Fruit fly (Drosophila melanogaster) whole organism, embryonic: ENCODE data around the gene Prx4.
A peak's percentile ranks its signal among the peaks of the same experiment; 100 is the strongest.

Experiments
- Aef1 ChIP-seq: fragments of 200-800 bp; sonication (Bioruptor generic); IDR thresholded peaks from 3 replicates; pipeline ENCODE4 v1.3.6; 2022; ENCODE audit warnings: missing biosample characterization, missing genetic modification characterization
- B-H1 ChIP-seq: fragments of 200-800 bp; sonication (Bioruptor generic); IDR thresholded peaks from 3 replicates; pipeline ENCODE4 v1.3.6; 2022; ENCODE audit warnings: missing biosample characterization, missing genetic modification characterization
- BtbVII ChIP-seq: fragments of 200-800 bp; sonication (Bioruptor generic); optimal IDR thresholded peaks from 3 replicates; lab custom pipeline; 2017; ENCODE audit warnings: missing biosample characterization, mild to moderate bottlenecking, missing genetic modification characterization
- CG10565 ChIP-seq: fragments of 200-800 bp; sonication (Bioruptor generic); optimal IDR thresholded peaks from 3 replicates; lab custom pipeline; 2016; ENCODE audit warnings: missing biosample characterization, mild to moderate bottlenecking, missing genetic modification characterization
- CG11398 ChIP-seq: fragments of 200-800 bp; sonication (Bioruptor generic); optimal IDR thresholded peaks from 2 replicates; lab custom pipeline; 2016; ENCODE audit warnings: missing biosample characterization, missing genetic modification characterization
- CG12155 ChIP-seq: fragments of 200-800 bp; sonication (Bioruptor generic); optimal IDR thresholded peaks from 3 replicates; lab custom pipeline; 2016; ENCODE audit warnings: missing biosample characterization, missing genetic modification characterization
- CG12942 ChIP-seq: fragments of 200-800 bp; sonication (Bioruptor generic); optimal IDR thresholded peaks from 3 replicates; lab custom pipeline; 2016; ENCODE audit warnings: missing biosample characterization, missing genetic modification characterization
- CG13894 ChIP-seq: fragments of 200-800 bp; sonication (Bioruptor generic); optimal IDR thresholded peaks from 3 replicates; lab custom pipeline; 2018; ENCODE audit warnings: missing biosample characterization, mild to moderate bottlenecking, missing genetic modification characterization, moderate library complexity
- CG14965 ChIP-seq: fragments of 200-800 bp; sonication (Bioruptor generic); optimal IDR thresholded peaks from 2 replicates; lab custom pipeline; 2016; ENCODE audit warnings: missing biosample characterization, missing genetic modification characterization, borderline replicate concordance
- CG17186 ChIP-seq: fragments of 200-800 bp; sonication (Bioruptor generic); optimal IDR thresholded peaks from 3 replicates; lab custom pipeline; 2017; ENCODE audit warnings: missing biosample characterization, missing genetic modification reagents, missing genetic modification characterization
- CG17385 ChIP-seq: fragments of 200-800 bp; sonication (Bioruptor generic); optimal IDR thresholded peaks from 3 replicates; lab custom pipeline; 2018; ENCODE audit warnings: missing biosample characterization, mild to moderate bottlenecking, missing genetic modification characterization
- CG17802 ChIP-seq: fragments of 200-800 bp; sonication (Bioruptor generic); optimal IDR thresholded peaks from 2 replicates; lab custom pipeline; 2018; ENCODE audit warnings: missing biosample characterization, mild to moderate bottlenecking, missing genetic modification characterization, moderate library complexity
- CG1832 ChIP-seq: fragments of 200-800 bp; sonication (Bioruptor generic); optimal IDR thresholded peaks from 2 replicates; lab custom pipeline; 2017; ENCODE audit warnings: missing biosample characterization, mild to moderate bottlenecking, missing genetic modification characterization, inconsistent platforms
- CG32767 ChIP-seq: fragments of 200-800 bp; sonication (Bioruptor generic); IDR thresholded peaks from 2 replicates; pipeline ENCODE4 v1.3.6; 2022; ENCODE audit warnings: missing biosample characterization, missing genetic modification characterization
- CG32772 ChIP-seq: fragments of 200-800 bp; sonication (Bioruptor generic); IDR thresholded peaks from 2 replicates; pipeline ENCODE4 v1.3.6; 2022; ENCODE audit warnings: missing biosample characterization, missing genetic modification characterization
- CG6272 ChIP-seq: fragments of 200-800 bp; sonication (Bioruptor generic); IDR thresholded peaks from 2 replicates; pipeline ENCODE4 v1.3.6; 2022; ENCODE audit warnings: missing biosample characterization, missing genetic modification characterization
- CG7928 ChIP-seq: fragments of 200-800 bp; sonication (Bioruptor generic); optimal IDR thresholded peaks from 2 replicates; lab custom pipeline; 2017; ENCODE audit warnings: missing biosample characterization, mild to moderate bottlenecking, missing genetic modification characterization
- CG8281 ChIP-seq: fragments of 200-800 bp; sonication (Bioruptor generic); optimal IDR thresholded peaks from 2 replicates; lab custom pipeline; 2018; ENCODE audit warnings: missing biosample characterization, mild to moderate bottlenecking, missing genetic modification characterization, moderate library complexity
- CG8478 ChIP-seq: fragments of >200 bp; optimal IDR thresholded peaks from 2 replicates; lab custom pipeline; 2018
- CG9932 ChIP-seq: fragments of 200-800 bp; sonication (Bioruptor generic); IDR thresholded peaks from 2 replicates; pipeline ENCODE4 v1.3.6; 2022; ENCODE audit warnings: missing biosample characterization, missing genetic modification characterization
- CTCF ChIP-seq: fragments of 200-800 bp; sonication (Bioruptor generic); optimal IDR thresholded peaks from 2 replicates; lab custom pipeline; 2017; ENCODE audit warnings: missing biosample characterization, mild to moderate bottlenecking, missing genetic modification characterization, moderate library complexity
- Dp ChIP-seq: fragments of 200-800 bp; sonication (Bioruptor generic); optimal IDR thresholded peaks from 2 replicates; lab custom pipeline; 2018; ENCODE audit warnings: missing biosample characterization, mild to moderate bottlenecking, missing genetic modification characterization, moderate library complexity
- E2f2 ChIP-seq: fragments of 200-800 bp; sonication (Bioruptor generic); IDR thresholded peaks from 2 replicates; pipeline ENCODE4 v1.3.6; 2022; ENCODE audit warnings: missing biosample characterization, missing genetic modification characterization
- GATAe ChIP-seq: fragments of 200-800 bp; sonication (Bioruptor generic); conservative IDR thresholded peaks from 2 replicates; pipeline ENCODE4 v1.3.6; 2022; ENCODE audit warnings: missing biosample characterization, missing genetic modification characterization
- Hey ChIP-seq: fragments of 200-800 bp; sonication (Bioruptor generic); optimal IDR thresholded peaks from 3 replicates; lab custom pipeline; 2018; ENCODE audit warnings: missing biosample characterization, mild to moderate bottlenecking, missing genetic modification characterization
- Lim3 ChIP-seq: fragments of 200-800 bp; sonication (Bioruptor generic); IDR thresholded peaks from 2 replicates; pipeline ENCODE4 v1.3.6; 2022; ENCODE audit warnings: missing biosample characterization, missing genetic modification characterization
- Lpt ChIP-seq: fragments of >200 bp; optimal IDR thresholded peaks from 2 replicates; lab custom pipeline; 2018; ENCODE audit warnings: missing biosample characterization, missing genetic modification characterization
- Med ChIP-seq: fragments of 200-800 bp; sonication (Bioruptor generic); peaks from one replicate; lab custom pipeline; 2016; ENCODE audit warnings: missing biosample characterization, missing genetic modification characterization, mild to moderate bottlenecking, inconsistent platforms, moderate library complexity
- Myb ChIP-seq: fragments of 200-800 bp; sonication (Bioruptor generic); optimal IDR thresholded peaks from 2 replicates; lab custom pipeline; 2016; ENCODE audit warnings: missing biosample characterization, missing genetic modification characterization
- Opbp ChIP-seq: fragments of 200-800 bp; sonication (Bioruptor generic); IDR thresholded peaks from 3 replicates; pipeline ENCODE4 v1.3.6; 2022; ENCODE audit warnings: missing biosample characterization, missing genetic modification characterization; ENCODE audit not compliant: partially characterized antibody
- Spps ChIP-seq: fragments of 200-800 bp; sonication (Bioruptor generic); optimal IDR thresholded peaks from 2 replicates; lab custom pipeline; 2018; ENCODE audit warnings: missing biosample characterization, mild to moderate bottlenecking, missing genetic modification characterization
- Usf ChIP-seq: fragments of 200-800 bp; sonication (Bioruptor generic); optimal IDR thresholded peaks from 2 replicates; lab custom pipeline; 2017; ENCODE audit warnings: missing genotype, missing biosample characterization, missing genetic modification characterization
- bsh ChIP-seq, 2 experiments: fragments of 200-800 bp; sonication (Bioruptor generic); optimal IDR thresholded peaks; 2 replicates each; lab custom pipeline; 2017 to 2018; ENCODE audit warnings: mild to moderate bottlenecking in 2 of 2, missing biosample characterization in 2 of 2, missing genetic modification characterization in 2 of 2, moderate library complexity in 1 of 2
- crol ChIP-seq: fragments of 200-800 bp; sonication (Bioruptor generic); IDR thresholded peaks from 2 replicates; pipeline ENCODE4 v1.3.6; 2022; ENCODE audit warnings: missing biosample characterization, missing genetic modification characterization
- dysf ChIP-seq: fragments of 200-800 bp; sonication (Bioruptor generic); IDR thresholded peaks from 3 replicates; pipeline ENCODE4 v1.3.6; 2022; ENCODE audit warnings: missing biosample characterization, missing genetic modification characterization
- ewg ChIP-seq: fragments of 200-800 bp; sonication (Bioruptor generic); optimal IDR thresholded peaks from 3 replicates; lab custom pipeline; 2017; ENCODE audit warnings: mild to moderate bottlenecking, missing biosample characterization, missing genetic modification reagents, missing genetic modification characterization
- ftz-f1 ChIP-seq: fragments of 200-800 bp; sonication (Bioruptor generic); optimal IDR thresholded peaks from 2 replicates; lab custom pipeline; 2016; ENCODE audit warnings: missing biosample characterization, missing genetic modification characterization
- gfzf ChIP-seq: fragments of 200-800 bp; sonication (Bioruptor generic); optimal IDR thresholded peaks from 2 replicates; lab custom pipeline; 2016; ENCODE audit warnings: missing biosample characterization, mild to moderate bottlenecking, missing genetic modification characterization, moderate library complexity
- insv ChIP-seq, 2 experiments: fragments of 200-800 bp; sonication (Bioruptor generic); optimal IDR thresholded peaks; 3 replicates each; lab custom pipeline; 2016 to 2018; ENCODE audit warnings: missing biosample characterization in 2 of 2, missing genetic modification characterization in 2 of 2
- kay ChIP-seq: fragments of 200-800 bp; sonication (Bioruptor generic); optimal IDR thresholded peaks from 2 replicates; lab custom pipeline; 2016; ENCODE audit warnings: missing biosample characterization, missing genetic modification characterization
- lov ChIP-seq, 2 experiments: fragments of 200-800 bp in 1 of 2; fragments of >200 bp in 1 of 2; sonication (Bioruptor generic) in 1 of 2; IDR thresholded peaks in 1 of 2; optimal IDR thresholded peaks in 1 of 2; 2 replicates in 1 of 2; 3 replicates in 1 of 2; pipeline versions ENCODE4 v1.3.6 to Lab custom; 2017 to 2022; ENCODE audit warnings: missing biosample characterization in 1 of 2, missing genetic modification characterization in 1 of 2
- pzg ChIP-seq: fragments of 200-800 bp; sonication (Bioruptor generic); optimal IDR thresholded peaks from 3 replicates; lab custom pipeline; 2018; ENCODE audit warnings: missing biosample characterization, mild to moderate bottlenecking, missing genetic modification characterization, moderate library complexity
- rib ChIP-seq: fragments of 200-800 bp; sonication (Bioruptor generic); IDR thresholded peaks from 2 replicates; pipeline ENCODE4 v1.3.6; 2022; ENCODE audit warnings: missing biosample characterization, missing genetic modification characterization
- schlank ChIP-seq: fragments of 200-800 bp; sonication (Bioruptor generic); optimal IDR thresholded peaks from 2 replicates; lab custom pipeline; 2018; ENCODE audit warnings: missing biosample characterization, mild to moderate bottlenecking, missing genetic modification characterization
- stwl ChIP-seq: fragments of 200-800 bp; sonication (Bioruptor generic); optimal IDR thresholded peaks from 3 replicates; lab custom pipeline; 2018; ENCODE audit warnings: missing biosample characterization, mild to moderate bottlenecking, missing genetic modification characterization, moderate library complexity
- tup ChIP-seq: fragments of 200-800 bp; sonication (Bioruptor generic); optimal IDR thresholded peaks from 2 replicates; lab custom pipeline; 2016; ENCODE audit warnings: missing biosample characterization, mild to moderate bottlenecking, missing genetic modification characterization, moderate library complexity
- wek ChIP-seq: fragments of 200-800 bp; sonication (Bioruptor generic); optimal IDR thresholded peaks from 3 replicates; lab custom pipeline; 2018; ENCODE audit warnings: missing biosample characterization, mild to moderate bottlenecking, missing genetic modification characterization, moderate library complexity

The Prx4 gene

DNA sequence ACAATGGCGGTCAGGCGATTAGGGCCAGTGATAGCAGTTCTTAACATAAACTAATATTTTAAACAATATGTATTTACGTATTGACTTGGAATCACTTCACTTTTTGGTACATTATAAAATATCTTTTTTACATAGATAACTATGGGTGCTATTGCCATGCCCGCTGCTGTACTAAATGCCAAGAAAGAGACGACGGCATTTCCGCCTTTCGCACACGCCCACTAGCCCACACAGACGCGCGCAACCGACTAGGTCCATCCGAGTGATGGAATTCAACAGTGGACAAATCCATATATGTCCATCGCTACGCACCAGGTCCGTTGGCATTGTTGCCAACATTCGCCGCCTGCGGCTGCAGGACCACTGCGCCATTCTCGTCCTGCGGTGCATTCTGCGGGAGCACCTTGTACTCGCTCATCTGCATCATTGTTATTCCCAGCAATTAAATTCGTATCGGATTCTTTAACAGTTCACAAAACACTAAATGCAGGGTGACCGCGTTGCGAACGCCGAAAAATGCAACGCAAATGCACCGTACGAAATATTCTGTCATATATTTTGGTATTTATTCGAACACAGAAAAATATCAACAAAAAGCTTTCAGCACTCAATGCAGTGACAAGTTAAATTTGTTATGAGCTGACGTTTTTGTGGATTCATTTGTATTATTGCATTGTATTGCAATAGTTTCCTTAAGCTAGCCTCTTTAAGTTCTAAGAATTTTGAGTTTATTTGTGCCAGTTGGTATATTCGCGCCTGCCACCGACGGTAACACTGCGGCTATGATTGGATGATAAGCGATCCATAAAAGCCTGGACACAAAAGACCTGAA lies 4.4 kb downstream of the Prx4 start, which contains the start of the genes scramb2 and Sk2 (continued):
- TF ChIP-seq CG12942 (GFP tag; lab: Kevin White, UChicago) (peak; percentile 83), Hey (tag; lab: Kevin White, UChicago) (peak; percentile 73), CTCF (GFP tag; lab: Kevin White, UChicago) (peak; percentile 68), CG8281 (tag; lab: Kevin White, UChicago) (peak; percentile 84), CG17385 (GFP tag; lab: Kevin White, UChicago) (peak; percentile 93), insv (GFP tag; optimal IDR thresholded peaks at IDR 0.05; lab: Kevin White, UChicago) (peak; percentile 27 to 58), lov (optimal IDR thresholded peaks at IDR 0.05; lab: Kevin White, UChicago) (no peak), lov (GFP tag; IDR thresholded peaks at IDR 0.05; lab: Robert Waterston, UW) (peak; percentile 90), CG11398 (GFP tag; lab: Kevin White, UChicago) (peak; percentile 78), dysf (peak; percentile 96), wek (GFP tag; lab: Kevin White, UChicago) (peak; percentile 87), kay (GFP tag; lab: Kevin White, UChicago) (peak; percentile 87), Spps (peak; percentile 89), Usf (GFP tag; lab: Kevin White, UChicago) (peak; percentile 87), Aef1 (GFP tag; lab: Robert Waterston, UW) (peak; percentile 92), bsh (GFP tag; optimal IDR thresholded peaks at IDR 0.05; lab: Kevin White, UChicago) (peak; percentile 94 to 96), CG17802 (tag; lab: Kevin White, UChicago) (peak; percentile 74), BtbVII (GFP tag; lab: Kevin White, UChicago) (peak; percentile 94), CG7928 (GFP tag; lab: Kevin White, UChicago) (peak; percentile 73)

DNA sequence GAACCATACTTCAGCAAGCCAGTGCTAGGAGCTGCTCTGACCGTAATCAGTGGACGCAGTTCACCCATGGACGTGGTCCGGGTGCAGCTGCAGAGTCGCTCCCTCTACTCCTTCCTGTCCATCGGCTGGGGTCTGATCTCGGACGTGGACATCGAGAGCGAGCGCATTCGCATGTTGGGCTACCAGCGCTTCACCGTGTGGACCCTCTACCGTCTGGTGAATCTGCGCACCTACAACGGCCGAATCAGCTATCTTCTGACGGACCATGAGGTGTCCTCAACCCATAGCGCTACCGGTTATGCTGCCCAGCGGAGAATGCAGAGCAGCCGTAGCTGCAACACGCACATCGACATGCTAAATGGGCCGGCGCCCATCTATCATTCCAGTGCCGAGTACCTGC lies 6.5 kb downstream of the Prx4 start:
- TF ChIP-seq Med (GFP tag; lab: Kevin White, UChicago) (peak; percentile 53), CG8478 (lab: Kevin White, UChicago) (peak; percentile 63), rib (GFP tag; lab: Robert Waterston, UW) (no peak)

DNA sequence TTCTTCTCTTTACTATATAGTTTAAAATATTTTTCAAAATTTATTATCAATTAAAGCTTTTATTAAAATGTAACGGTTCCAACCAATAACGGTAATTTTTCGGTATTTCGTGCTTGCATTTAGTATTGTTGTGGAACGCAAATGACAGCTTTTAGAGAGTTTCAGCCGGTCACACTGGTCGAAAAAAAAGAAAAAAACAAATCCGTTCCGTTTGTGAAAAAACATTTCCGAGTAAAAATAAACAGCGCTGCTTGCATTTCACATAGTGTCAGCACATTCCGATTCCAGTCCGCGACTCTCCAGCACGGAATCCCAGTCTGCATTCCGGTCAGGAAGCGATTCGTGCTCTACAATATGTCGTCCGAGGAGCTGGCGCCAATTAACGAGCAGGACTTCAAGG lies 8.0 kb downstream of the Prx4 start, which contains the start of gene CG32485:
Gene CG32485, plus strand, starts transcription at position 139 of the 400 bp plus-strand sequence.
- TF ChIP-seq CG13894 (tag; lab: Kevin White, UChicago) = no peak
- no peak for TF ChIP-seq GATAe (GFP tag; lab: Robert Waterston, UW)
- TF ChIP-seq E2f2 (GFP tag; lab: Robert Waterston, UW) = no peak
- no peak for TF ChIP-seq schlank
- TF ChIP-seq ftz-f1 (GFP tag; lab: Kevin White, UChicago) = no peak
- TF ChIP-seq B-H1 (GFP tag; lab: Robert Waterston, UW) = no peak
- peak; percentile 55 for TF ChIP-seq stwl (tag; lab: Kevin White, UChicago)
- TF ChIP-seq Opbp = no peak
- TF ChIP-seq CG9932 (GFP tag; lab: Robert Waterston, UW) = no peak
- TF ChIP-seq CG14965 = no peak
- TF ChIP-seq Lpt (GFP tag; lab: Kevin White, UChicago) = no peak
- peak; percentile 90 for TF ChIP-seq Myb (GFP tag; lab: Kevin White, UChicago)
- TF ChIP-seq tup (GFP tag; lab: Kevin White, UChicago) = no peak
- peak; percentile 56 for TF ChIP-seq pzg
- TF ChIP-seq Dp (GFP tag; lab: Kevin White, UChicago) = peak; percentile 32
- TF ChIP-seq CG17186 (GFP tag; lab: Kevin White, UChicago) = no peak
- no peak for TF ChIP-seq Lim3 (GFP tag; lab: Robert Waterston, UW)
- TF ChIP-seq CG6272 (GFP tag; lab: Robert Waterston, UW) = no peak
- peak; percentile 53; the same call in 1 of the 2 replicates for TF ChIP-seq CG32772
- no peak for TF ChIP-seq CG1832 (GFP tag; lab: Kevin White, UChicago)
- no peak for TF ChIP-seq CG12155
- TF ChIP-seq gfzf = peak; percentile 79
- no peak for TF ChIP-seq CG32767 (GFP tag; lab: Robert Waterston, UW)
- no peak for TF ChIP-seq ewg
- TF ChIP-seq CTCF (GFP tag; lab: Kevin White, UChicago) = no peak
- no peak for TF ChIP-seq CG10565
- TF ChIP-seq crol (GFP tag; lab: Robert Waterston, UW) = no peak
